Worm (Caenorhabditis elegans) whole organism, L3 larva: ENCODE results near the gene spp-27.

Experiments used
- R02D3.7 ChIP-seq: fragments of 150-350 bp; optimal IDR thresholded peaks from 2 replicates; lab custom pipeline; 2014; ENCODE audit warnings: missing biosample characterization, missing genetic modification characterization
- ZK546.5 ChIP-seq: sonication (generic microtip); optimal IDR thresholded peaks from 2 replicates; lab custom pipeline; 2017; ENCODE audit warnings: missing biosample characterization, missing genetic modification characterization
- aly-2 ChIP-seq: fragments of 150-350 bp; optimal IDR thresholded peaks from 2 replicates; lab custom pipeline; 2014; ENCODE audit warnings: missing biosample characterization, missing genetic modification characterization
- ceh-16 ChIP-seq: sonication (generic microtip); optimal IDR thresholded peaks from 2 replicates; lab custom pipeline; 2017; ENCODE audit warnings: missing biosample characterization, missing genetic modification characterization
- ceh-82 ChIP-seq: fragments of 150-350 bp; optimal IDR thresholded peaks from 2 replicates; lab custom pipeline; 2014; ENCODE audit warnings: missing biosample characterization, missing genetic modification characterization
- ceh-9 ChIP-seq: sonication (generic microtip); optimal IDR thresholded peaks from 2 replicates; lab custom pipeline; 2018; ENCODE audit warnings: missing biosample characterization, missing genetic modification characterization
- daf-12 ChIP-seq: fragments of 150-350 bp; optimal IDR thresholded peaks from 2 replicates; lab custom pipeline; 2014; ENCODE audit warnings: missing biosample characterization, missing genetic modification reagents, missing genetic modification characterization
- egl-27 ChIP-seq: sonication (generic microtip); optimal IDR thresholded peaks from 4 replicates; lab custom pipeline; 2017; ENCODE audit warnings: missing biosample characterization, missing genetic modification reagents, missing genetic modification characterization
- egl-5 ChIP-seq: fragments of 150-350 bp; optimal IDR thresholded peaks from 2 replicates; lab custom pipeline; 2017; ENCODE audit warnings: missing biosample characterization, missing genetic modification reagents, missing genetic modification characterization, inconsistent platforms
- elt-2 ChIP-seq: sonication (generic microtip); optimal IDR thresholded peaks from 2 replicates; lab custom pipeline; 2016; ENCODE audit warnings: missing genetic modification reagents, mild to moderate bottlenecking, missing genetic modification characterization, missing compliant biosample characterization
- elt-3 ChIP-seq, 3 experiments: fragments of 150-350 bp in 1 of 3; sonication (generic microtip) in 2 of 3; optimal IDR thresholded peaks; 2 replicates in 2 of 3; 4 replicates in 1 of 3; lab custom pipeline; 2014 to 2017; ENCODE audit warnings: missing biosample characterization in 3 of 3, missing genetic modification characterization in 3 of 3
- fkh-2 ChIP-seq: fragments of 150-350 bp; optimal IDR thresholded peaks from 2 replicates; lab custom pipeline; 2014; ENCODE audit warnings: missing biosample characterization, missing genetic modification reagents, missing genetic modification characterization
- fos-1 ChIP-seq: fragments of 150-350 bp; optimal IDR thresholded peaks from 2 replicates; lab custom pipeline; 2014; ENCODE audit warnings: missing biosample characterization, missing genetic modification characterization
- jun-1 ChIP-seq: fragments of 150-350 bp; optimal IDR thresholded peaks from 2 replicates; lab custom pipeline; 2014; ENCODE audit warnings: missing biosample characterization, missing genetic modification reagents, missing genetic modification characterization
- lin-15B ChIP-seq: fragments of 150-350 bp; optimal IDR thresholded peaks from 2 replicates; lab custom pipeline; 2014; ENCODE audit warnings: missing biosample characterization, missing genetic modification characterization
- lin-39 ChIP-seq: fragments of 150-350 bp; optimal IDR thresholded peaks from 2 replicates; lab custom pipeline; 2018; ENCODE audit warnings: missing biosample characterization, missing genetic modification reagents, missing genetic modification characterization
- lsy-12 ChIP-seq: sonication (generic microtip); optimal IDR thresholded peaks from 2 replicates; lab custom pipeline; 2016; ENCODE audit warnings: mild to moderate bottlenecking, missing genetic modification characterization, missing compliant biosample characterization
- mdl-1 ChIP-seq: fragments of 150-350 bp; optimal IDR thresholded peaks from 2 replicates; lab custom pipeline; 2014; ENCODE audit warnings: missing biosample characterization, missing genetic modification characterization
- mml-1 ChIP-seq: fragments of 150-350 bp; sonication (generic microtip); optimal IDR thresholded peaks from 3 replicates; lab custom pipeline; 2014; ENCODE audit warnings: missing biosample characterization, missing genetic modification characterization
- nfya-1 ChIP-seq: sonication (generic microtip); optimal IDR thresholded peaks from 2 replicates; lab custom pipeline; 2017; ENCODE audit warnings: missing genetic modification characterization, mild to moderate bottlenecking, missing compliant biosample characterization, antibody characterized with exemption, moderate library complexity; ENCODE audit not compliant: insufficient read depth
- nhr-11 ChIP-seq: fragments of 150-350 bp; optimal IDR thresholded peaks from 2 replicates; lab custom pipeline; 2014; ENCODE audit warnings: missing biosample characterization, missing genetic modification characterization
- nhr-12 ChIP-seq: fragments of 150-350 bp; optimal IDR thresholded peaks from 2 replicates; lab custom pipeline; 2014; ENCODE audit warnings: missing biosample characterization, missing genetic modification characterization
- nhr-23 ChIP-seq: fragments of 150-350 bp; optimal IDR thresholded peaks from 2 replicates; lab custom pipeline; 2014; ENCODE audit warnings: missing biosample characterization, missing genetic modification reagents, missing genetic modification characterization
- nhr-237 ChIP-seq: fragments of 150-350 bp; optimal IDR thresholded peaks from 2 replicates; lab custom pipeline; 2014; ENCODE audit warnings: missing biosample characterization, missing genetic modification characterization
- nhr-43 ChIP-seq: sonication (generic microtip); optimal IDR thresholded peaks from 2 replicates; lab custom pipeline; 2016; ENCODE audit warnings: mild to moderate bottlenecking, missing genetic modification characterization, missing compliant biosample characterization; ENCODE audit not compliant: poor library complexity, severe bottlenecking
- nhr-76 ChIP-seq: fragments of 150-350 bp; sonication (generic microtip); optimal IDR thresholded peaks from 5 replicates; lab custom pipeline; 2014; ENCODE audit warnings: missing biosample characterization, missing genetic modification characterization
- nhr-77 ChIP-seq: fragments of 150-350 bp; optimal IDR thresholded peaks from 2 replicates; lab custom pipeline; 2014; ENCODE audit warnings: missing biosample characterization, missing genetic modification characterization
- pha-4 ChIP-seq: fragments of 150-350 bp; optimal IDR thresholded peaks from 2 replicates; lab custom pipeline; 2014; ENCODE audit warnings: missing biosample characterization, missing genetic modification reagents, missing genetic modification characterization
- pqm-1 ChIP-seq: fragments of 150-350 bp; optimal IDR thresholded peaks from 2 replicates; lab custom pipeline; 2017; ENCODE audit warnings: missing biosample characterization, missing genetic modification characterization, inconsistent platforms
- sea-2 ChIP-seq: fragments of 150-350 bp; sonication (generic microtip); optimal IDR thresholded peaks from 4 replicates; lab custom pipeline; 2014; ENCODE audit warnings: missing biosample characterization, missing genetic modification reagents, missing genetic modification characterization
- skn-1 ChIP-seq: fragments of 150-350 bp; optimal IDR thresholded peaks from 2 replicates; lab custom pipeline; 2014; ENCODE audit warnings: missing biosample characterization, missing genetic modification characterization
- snpc-4 ChIP-seq: fragments of 150-350 bp; optimal IDR thresholded peaks from 2 replicates; lab custom pipeline; 2014; ENCODE audit warnings: missing biosample characterization, missing genetic modification characterization
- unc-62 ChIP-seq: fragments of 150-350 bp; sonication (generic microtip); optimal IDR thresholded peaks from 4 replicates; lab custom pipeline; 2014; ENCODE audit warnings: missing biosample characterization, missing genetic modification reagents, missing genetic modification characterization
- ztf-11 ChIP-seq: fragments of 150-350 bp; optimal IDR thresholded peaks from 2 replicates; lab custom pipeline; 2014; ENCODE audit warnings: missing biosample characterization, missing genetic modification characterization
- ztf-4 ChIP-seq: fragments of 150-350 bp; optimal IDR thresholded peaks from 2 replicates; lab custom pipeline; 2014; ENCODE audit warnings: missing biosample characterization, missing genetic modification characterization

spp-27 gene

DNA sequence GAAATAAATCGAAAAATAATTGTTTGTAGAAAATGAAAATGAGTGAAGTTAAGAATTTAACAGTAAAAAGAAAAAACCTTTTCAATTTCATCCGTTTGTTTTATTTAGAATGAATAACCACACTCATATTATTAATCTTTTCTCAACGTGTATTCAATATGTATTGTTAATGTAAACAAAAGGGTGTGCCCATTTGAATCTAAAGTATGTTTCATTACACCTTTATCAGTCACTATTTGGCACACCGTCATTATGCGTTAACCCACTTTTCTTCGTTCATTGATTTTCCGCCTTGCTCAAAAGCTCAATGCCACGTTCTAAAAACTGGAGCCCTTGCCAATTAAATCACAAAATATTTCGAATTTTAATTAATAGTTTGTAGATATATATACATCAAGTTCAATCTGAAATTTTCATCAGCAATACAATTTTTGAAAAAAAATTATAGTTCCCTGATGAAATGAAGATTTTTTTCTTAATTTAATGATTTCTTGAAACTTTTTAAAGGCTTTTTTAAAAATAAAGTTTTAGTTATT, 9.0 kb upstream of the spp-27 start, which contains the start of gene K04A8.1:
K04A8.1 (plus strand) TSS at position 486 of the 536 bp plus-strand sequence.
- TF ChIP-seq elt-2 (tag; lab: Kevin White, UChicago), result peak; percentile 39
- peak; percentile 49 for TF ChIP-seq pqm-1 (tag; lab: Kevin White, UChicago)
- TF ChIP-seq pha-4, result peak; percentile 79
- TF ChIP-seq nhr-12 (tag; lab: Kevin White, UChicago), result no peak
- no peak for TF ChIP-seq egl-27 (tag; lab: Kevin White, UChicago)
- no peak for TF ChIP-seq fkh-2 (tag; lab: Kevin White, UChicago)
- no peak for TF ChIP-seq nhr-43 (tag; lab: Kevin White, UChicago)

ce11 chrV:6561592-6561991, 4.7 kb upstream of the spp-27 start, which contains the start of gene spp-19:
spp-19 (minus strand) TSS chrV:6561692.
- TF ChIP-seq daf-12 (tag; lab: Kevin White, UChicago) (no peak), egl-27 (tag; lab: Kevin White, UChicago) (no peak), nhr-23 (tag; lab: Kevin White, UChicago) (no peak), R02D3.7 (no peak), snpc-4 (tag; lab: Kevin White, UChicago) (no peak), jun-1 (tag; lab: Kevin White, UChicago) (no peak), sea-2 (GFP tag; lab: Kevin White, UChicago) (no peak), lin-39 (tag; lab: Kevin White, UChicago) (no peak), ztf-4 (tag; lab: Kevin White, UChicago) (no peak), aly-2 (no peak), nfya-1 (no peak), ZK546.5 (tag; lab: Kevin White, UChicago) (no peak), fos-1 (tag; lab: Kevin White, UChicago) (no peak), egl-5 (tag; lab: Kevin White, UChicago) (no peak), unc-62 (GFP tag; lab: Kevin White, UChicago) (no peak), mml-1 (tag; lab: Kevin White, UChicago) (no peak), skn-1 (no peak), elt-2 (tag; lab: Kevin White, UChicago) (no peak)

ce11 chrV:6559585-6559984, 2.6 kb upstream of the spp-27 start:
- no peak for TF ChIP-seq lin-15B (tag; lab: Kevin White, UChicago)
- TF ChIP-seq lsy-12 (tag; lab: Kevin White, UChicago), result peak; percentile 21
- peak; percentile 45 for TF ChIP-seq elt-2 (tag; lab: Kevin White, UChicago)

DNA sequence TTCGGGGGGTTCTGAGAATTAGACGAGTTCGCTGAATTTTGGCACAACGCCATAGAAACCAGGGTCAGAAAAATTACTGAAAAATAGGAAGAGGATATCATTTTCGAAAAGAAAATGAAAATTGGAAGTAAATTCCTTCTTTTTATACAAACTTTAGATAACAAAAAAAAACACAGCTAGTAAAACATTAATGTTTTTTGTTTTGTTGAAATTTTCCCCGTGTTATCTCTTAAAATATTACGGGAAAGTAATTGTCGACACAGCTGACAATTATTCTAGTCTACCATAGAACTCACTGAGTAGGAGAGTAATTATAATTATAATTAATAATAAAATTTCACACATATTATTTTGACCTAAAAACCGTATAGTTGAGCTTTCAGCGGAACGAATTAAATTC, 2.2 kb upstream of the spp-27 start, which contains the start of gene spp-26:
spp-26 (minus strand) TSS at position 101 of the 400 bp plus-strand sequence.
- no peak for TF ChIP-seq fos-1 (tag; lab: Kevin White, UChicago)

ce11 chrV:6558103-6558502, 1.2 kb upstream of the spp-27 start, which contains the start of gene spp-20:
spp-20 (minus strand) TSS chrV:6558203.
- TF ChIP-seq nhr-77, result no peak
- no peak for TF ChIP-seq daf-12 (tag; lab: Kevin White, UChicago)
- no peak for TF ChIP-seq sea-2 (GFP tag; lab: Kevin White, UChicago)
- TF ChIP-seq elt-3 (tag; optimal IDR thresholded peaks at IDR 0.05; lab: Kevin White, UChicago), result no peak
- no peak for TF ChIP-seq nhr-76 (tag; lab: Kevin White, UChicago)
- TF ChIP-seq mml-1 (tag; lab: Kevin White, UChicago), result no peak
- TF ChIP-seq fkh-2 (tag; lab: Kevin White, UChicago), result no peak
- TF ChIP-seq ceh-9 (tag; lab: Kevin White, UChicago), result no peak
- TF ChIP-seq lin-15B (tag; lab: Kevin White, UChicago), result no peak
- no peak for TF ChIP-seq nhr-11
- TF ChIP-seq ztf-4 (tag; lab: Kevin White, UChicago), result no peak
- no peak for TF ChIP-seq mdl-1

- TF ChIP-seq ceh-82 (no peak), egl-5 (tag; lab: Kevin White, UChicago) (no peak), nhr-237 (tag; lab: Kevin White, UChicago) (no peak), pha-4 (no peak), skn-1 (no peak), ceh-16 (tag; lab: Kevin White, UChicago) (no peak), aly-2 (no peak), elt-2 (tag; lab: Kevin White, UChicago) (no peak), sea-2 (GFP tag; lab: Kevin White, UChicago) (no peak), R02D3.7 (no peak), mml-1 (tag; lab: Kevin White, UChicago) (no peak), nhr-23 (tag; lab: Kevin White, UChicago) (no peak), ztf-11 (tag; lab: Kevin White, UChicago) (no peak), mdl-1 (no peak)
These were observed 2.6 kb downstream of the spp-27 start, which contains the start of gene K04A8.19 for ce11 chrV:6554308-6554707. K04A8.19 (minus strand) TSS chrV:6554408.
